Fruit fly (Drosophila melanogaster): ENCODE data around the gene CG17931.

The CG17931 gene

dm6 chr3R:16349111-16349655, 10.1 kb downstream of the CG17931 start, which contains the start of the genes CG14879 and Manf (continued):
- TF ChIP-seq CG16815 (GFP tag; optimal IDR thresholded peaks at IDR 0.05) (no peak), Neu2 (GFP tag; optimal IDR thresholded peaks at IDR 0.05; ENCODE audit: borderline replicate concordance) (no peak), az2 (GFP tag; optimal IDR thresholded peaks at IDR 0.05) (no peak), CG18262 (tag; optimal IDR thresholded peaks at IDR 0.05) (no peak), cas (GFP tag; IDR thresholded peaks at IDR 0.05) (no peak), CG31224 (GFP tag; IDR thresholded peaks at IDR 0.05) (no peak), CG12299 (tag; optimal IDR thresholded peaks at IDR 0.05) (no peak), shn (GFP tag; optimal IDR thresholded peaks at IDR 0.05) (no peak), Gug (GFP tag; IDR thresholded peaks at IDR 0.05) (no peak), Vsx1 (GFP tag; optimal IDR thresholded peaks at IDR 0.05) (no peak), CG2129 (GFP tag; IDR thresholded peaks at IDR 0.05; ENCODE audit: partially characterized antibody) (no peak), Taf1 (GFP tag; IDR thresholded peaks at IDR 0.05) (no peak), CG18764 (GFP tag; optimal IDR thresholded peaks at IDR 0.05) (no peak), E2f1 (GFP tag; IDR thresholded peaks at IDR 0.05) (no peak), CG4282 (GFP tag; optimal IDR thresholded peaks at IDR 0.05) (no peak), CG11456 (GFP tag; IDR thresholded peaks at IDR 0.05) (no peak), Optix (GFP tag; IDR thresholded peaks at IDR 0.05) (no peak), CG11398 (GFP tag; optimal IDR thresholded peaks at IDR 0.05) (no peak), tll (GFP tag; optimal IDR thresholded peaks at IDR 0.05) (no peak), Xbp1 (GFP tag; optimal IDR thresholded peaks at IDR 0.05) (peak; percentile 82), eyg (GFP tag; optimal IDR thresholded peaks at IDR 0.05) (no peak), Ada2b (GFP tag; IDR thresholded peaks at IDR 0.05) (no peak), BtbVII (GFP tag; optimal IDR thresholded peaks at IDR 0.05) (no peak), Med (GFP tag) (peak; percentile 84), CG7271 (tag; optimal IDR thresholded peaks at IDR 0.05) (no peak), CG11723 (GFP tag; optimal IDR thresholded peaks at IDR 0.05) (no peak), HLH4C (GFP tag; IDR thresholded peaks at IDR 0.05; ENCODE audit: partially characterized antibody) (peak; percentile 57; the same call in 2 of the 3 replicates), CG3407 (GFP tag; optimal IDR thresholded peaks at IDR 0.05) (no peak), CG11247 (GFP tag; IDR thresholded peaks at IDR 0.05) (no peak), CG6765 (GFP tag; optimal IDR thresholded peaks at IDR 0.05) (no peak), CG6854 (GFP tag; optimal IDR thresholded peaks at IDR 0.05) (no peak), unpg (GFP tag; optimal IDR thresholded peaks at IDR 0.05) (no peak), Hsf (GFP tag; optimal IDR thresholded peaks at IDR 0.05) (no peak), dan (GFP tag; IDR thresholded peaks at IDR 0.05) (no peak), twi (tag; optimal IDR thresholded peaks at IDR 0.05) (no peak), zfh1 (GFP tag; IDR thresholded peaks at IDR 0.05) (peak; percentile 41; the same call in 1 of the 3 replicates), crc (GFP tag; optimal IDR thresholded peaks at IDR 0.05) (no peak), CG33213 (GFP tag; optimal IDR thresholded peaks at IDR 0.05) (no peak), Nf-YC (tag; optimal IDR thresholded peaks at IDR 0.05) (peak; percentile 73), CG34376 (GFP tag; optimal IDR thresholded peaks at IDR 0.05) (no peak), so (GFP tag; IDR thresholded peaks at IDR 0.05) (no peak), CG8089 (GFP tag; optimal IDR thresholded peaks at IDR 0.05) (no peak), CG2116 (GFP tag; optimal IDR thresholded peaks at IDR 0.05) (peak; percentile 67), phol (tag; optimal IDR thresholded peaks at IDR 0.05) (no peak), CG10267 (tag; optimal IDR thresholded peaks at IDR 0.05) (peak; percentile 38), ranshi (GFP tag; IDR thresholded peaks at IDR 0.05) (0 out of 2 replicates have a peak, but pooled peaks have one; percentile 4), Ets97D (GFP tag; optimal IDR thresholded peaks at IDR 0.05) (no peak), onecut (GFP tag; IDR thresholded peaks at IDR 0.05) (no peak), grn (GFP tag; optimal IDR thresholded peaks at IDR 0.05) (no peak), CG3281 (GFP tag; optimal IDR thresholded peaks at IDR 0.05) (peak; percentile 5), ewg (GFP tag; optimal IDR thresholded peaks at IDR 0.05) (no peak)
